Worm (Caenorhabditis elegans) whole organism, early embryonic: ENCODE measurements around the gene fbxa-128.

Experiments used
- F13C5.2 ChIP-seq: sonication (generic microtip); optimal IDR thresholded peaks from 2 replicates; lab custom pipeline; 2017; ENCODE audit warnings: mild to moderate bottlenecking, missing genetic modification characterization, inconsistent platforms, missing compliant biosample characterization
- aly-1 ChIP-seq: sonication (generic microtip); optimal IDR thresholded peaks from 2 replicates; lab custom pipeline; 2016; ENCODE audit warnings: missing genetic modification characterization, missing compliant biosample characterization
- ama-1 ChIP-seq: fragments of 150-350 bp; optimal IDR thresholded peaks from 2 replicates; lab custom pipeline; 2014
- ceh-36 ChIP-seq: sonication (generic microtip); optimal IDR thresholded peaks from 2 replicates; lab custom pipeline; 2016; ENCODE audit warnings: missing genetic modification characterization, inconsistent platforms, missing compliant biosample characterization
- flt-1 ChIP-seq: fragments of 200-800 bp; sonication (Bioruptor generic); IDR thresholded peaks from 2 replicates; pipeline ENCODE4 v1.3.6; 2022; ENCODE audit warnings: missing genetic modification characterization, missing compliant biosample characterization
- hnd-1 ChIP-seq: sonication (generic microtip); optimal IDR thresholded peaks from 2 replicates; lab custom pipeline; 2016; ENCODE audit warnings: missing genetic modification characterization, missing compliant biosample characterization
- pes-1 ChIP-seq: fragments of 200-800 bp; sonication (Bioruptor generic); IDR thresholded peaks from 2 replicates; pipeline ENCODE4 v1.3.6; 2022; ENCODE audit warnings: missing genetic modification reagents, missing genetic modification characterization, missing compliant biosample characterization
- tra-4 ChIP-seq: sonication (generic microtip); optimal IDR thresholded peaks from 2 replicates; lab custom pipeline; 2017; ENCODE audit warnings: missing genetic modification characterization, missing compliant biosample characterization

- no peak for TF ChIP-seq pes-1 (GFP tag; lab: Robert Waterston, UW)
- TF ChIP-seq ama-1 = no peak
- no peak for TF ChIP-seq hnd-1 (tag; lab: Kevin White, UChicago)
- no peak for TF ChIP-seq flt-1 (GFP tag; lab: Robert Waterston, UW)
- TF ChIP-seq tra-4 (tag; lab: Kevin White, UChicago) = no peak
- no peak for TF ChIP-seq aly-1 (tag; lab: Kevin White, UChicago)
- TF ChIP-seq F13C5.2 = no peak
- TF ChIP-seq ceh-36 (tag; lab: Kevin White, UChicago) = no peak
These were observed 33.4 kb upstream of the fbxa-128 start for ce11 chrIII:11172232-11172713.
